Fruit fly (Drosophila melanogaster): ENCODE measurements around the gene Pfdn4.

DNA sequence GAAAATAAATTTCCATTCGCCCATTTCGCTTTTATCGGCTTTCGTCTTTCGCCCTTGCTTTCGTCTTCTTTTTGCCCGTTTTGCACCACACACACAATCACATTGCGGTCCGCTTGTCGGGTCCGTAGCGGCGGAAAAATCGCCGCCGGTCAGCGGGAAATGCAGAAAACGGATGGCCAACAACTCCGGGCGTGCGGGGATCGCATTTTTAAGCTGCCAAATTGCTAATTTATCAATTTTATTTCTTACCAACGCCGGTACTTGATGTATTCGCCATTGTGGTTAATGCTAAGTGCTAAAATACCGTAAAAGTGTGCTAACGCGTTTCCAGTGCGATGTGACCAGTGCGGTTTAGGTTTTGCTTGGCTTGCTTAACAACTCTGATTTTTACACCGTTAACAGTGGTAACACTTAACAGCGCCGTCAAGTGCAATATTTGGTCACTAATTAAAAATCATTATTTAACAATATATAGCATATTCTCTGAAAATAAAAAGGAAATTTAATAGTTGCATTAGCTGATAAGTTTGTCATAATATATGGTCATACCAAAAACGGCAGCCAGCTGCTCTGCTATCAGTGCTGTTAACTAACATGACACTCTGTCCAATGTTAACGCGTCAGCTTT is 1.8 kb downstream of the Pfdn4 start, which contains the start of the genes Uev1A and Membrin:
- TF ChIP-seq bab1 (GFP tag; optimal IDR thresholded peaks at IDR 0.05) (no peak), cnc (optimal IDR thresholded peaks at IDR 0.05) (no peak), CG5204 (GFP tag; optimal IDR thresholded peaks at IDR 0.05) (no peak), Mnt (GFP tag; optimal IDR thresholded peaks at IDR 0.05) (no peak)

All from whole organism, adult.